Fruit fly (Drosophila melanogaster) whole organism, embryonic: ENCODE data around the gene CG13694.

ENCODE experiments used
- BtbVII ChIP-seq: fragments of 200-800 bp; sonication (Bioruptor generic); optimal IDR thresholded peaks from 3 replicates; lab custom pipeline; 2017; ENCODE audit warnings: missing biosample characterization, mild to moderate bottlenecking, missing genetic modification characterization
- CG10462 ChIP-seq: fragments of 200-800 bp; sonication (Bioruptor generic); optimal IDR thresholded peaks from 2 replicates; lab custom pipeline; 2016; ENCODE audit warnings: missing biosample characterization, missing genetic modification characterization
- CG11085 ChIP-seq: fragments of 200-800 bp; sonication (Bioruptor generic); IDR thresholded peaks from 2 replicates; pipeline ENCODE4 v1.3.6; 2022; ENCODE audit warnings: missing biosample characterization, missing genetic modification characterization
- CG11247 ChIP-seq: fragments of 200-800 bp; sonication (Bioruptor generic); IDR thresholded peaks from 2 replicates; pipeline ENCODE4 v1.3.6; 2022; ENCODE audit warnings: missing biosample characterization, missing genetic modification characterization
- CG12236 ChIP-seq: fragments of 200-800 bp; sonication (Bioruptor generic); optimal IDR thresholded peaks from 2 replicates; lab custom pipeline; 2016; ENCODE audit warnings: missing biosample characterization, missing genetic modification characterization
- CG13296 ChIP-seq: fragments of 200-800 bp; sonication (Bioruptor generic); optimal IDR thresholded peaks from 3 replicates; lab custom pipeline; 2018; ENCODE audit warnings: missing biosample characterization, mild to moderate bottlenecking, missing genetic modification characterization
- CG13894 ChIP-seq: fragments of 200-800 bp; sonication (Bioruptor generic); optimal IDR thresholded peaks from 3 replicates; lab custom pipeline; 2018; ENCODE audit warnings: missing biosample characterization, mild to moderate bottlenecking, missing genetic modification characterization, moderate library complexity
- CG1529 ChIP-seq: fragments of 200-800 bp; sonication (Bioruptor generic); optimal IDR thresholded peaks from 3 replicates; lab custom pipeline; 2018; ENCODE audit warnings: missing biosample characterization, missing genetic modification characterization
- CG15479 ChIP-seq: fragments of 200-800 bp; sonication (Bioruptor generic); optimal IDR thresholded peaks from 3 replicates; lab custom pipeline; 2019; ENCODE audit warnings: missing biosample characterization, mild to moderate bottlenecking, missing genetic modification characterization, moderate library complexity
- CG15514 ChIP-seq: fragments of 200-800 bp; sonication (Bioruptor generic); optimal IDR thresholded peaks from 3 replicates; lab custom pipeline; 2017; ENCODE audit warnings: missing biosample characterization, missing genetic modification characterization, mild to moderate bottlenecking, moderate library complexity, missing genetic modification reagents
- CG18011 ChIP-seq: fragments of 200-800 bp; sonication (Bioruptor generic); optimal IDR thresholded peaks from 2 replicates; lab custom pipeline; 2017; ENCODE audit warnings: missing biosample characterization, missing genetic modification characterization, mild to moderate bottlenecking, moderate library complexity, missing genotype
- CG18599 ChIP-seq: fragments of 200-800 bp; sonication (Bioruptor generic); optimal IDR thresholded peaks from 3 replicates; lab custom pipeline; 2017; ENCODE audit warnings: missing biosample characterization, missing genetic modification characterization, mild to moderate bottlenecking, moderate library complexity, missing genetic modification reagents
- CG31388 ChIP-seq: fragments of 200-800 bp; sonication (Bioruptor generic); optimal IDR thresholded peaks from 2 replicates; lab custom pipeline; 2016; ENCODE audit warnings: missing biosample characterization, missing genetic modification characterization
- CG3281 ChIP-seq: fragments of 200-800 bp; sonication (Bioruptor generic); optimal IDR thresholded peaks from 3 replicates; lab custom pipeline; 2017; ENCODE audit warnings: missing biosample characterization, mild to moderate bottlenecking, missing genetic modification characterization
- CG34224 ChIP-seq: fragments of 200-800 bp; sonication (Bioruptor generic); IDR thresholded peaks from 3 replicates; pipeline ENCODE4 v1.3.6; 2022; ENCODE audit warnings: missing biosample characterization, missing genetic modification characterization; ENCODE audit not compliant: partially characterized antibody
- CG6175 ChIP-seq: fragments of 200-800 bp; sonication (Bioruptor generic); IDR thresholded peaks from 3 replicates; pipeline ENCODE4 v1.3.6; 2022; ENCODE audit warnings: missing biosample characterization, missing genetic modification characterization
- CG7372 ChIP-seq: fragments of 200-800 bp; sonication (Bioruptor generic); IDR thresholded peaks from 2 replicates; pipeline ENCODE4 v1.3.6; 2022; ENCODE audit warnings: missing biosample characterization, missing genetic modification characterization
- CTCF ChIP-seq: fragments of 200-800 bp; sonication (Bioruptor generic); optimal IDR thresholded peaks from 2 replicates; lab custom pipeline; 2017; ENCODE audit warnings: missing biosample characterization, mild to moderate bottlenecking, missing genetic modification characterization, moderate library complexity
- D19B ChIP-seq: fragments of 200-800 bp; sonication (Bioruptor generic); optimal IDR thresholded peaks from 2 replicates; lab custom pipeline; 2017; ENCODE audit warnings: missing biosample characterization, mild to moderate bottlenecking, missing genetic modification characterization
- Dip3 ChIP-seq: fragments of 200-800 bp; sonication (Bioruptor generic); optimal IDR thresholded peaks from 3 replicates; lab custom pipeline; 2016; ENCODE audit warnings: missing biosample characterization, missing genetic modification characterization
- Eip74EF ChIP-seq, 2 experiments: fragments of 200-800 bp in 1 of 2; fragments of >200 bp in 1 of 2; sonication (Bioruptor generic) in 1 of 2; optimal IDR thresholded peaks; 2 replicates each; lab custom pipeline; 2017 to 2019; ENCODE audit warnings: missing biosample characterization in 2 of 2, missing genetic modification characterization in 2 of 2, mild to moderate bottlenecking in 1 of 2, moderate library complexity in 1 of 2
- MBD-R2 ChIP-seq: fragments of 200-800 bp; sonication (Bioruptor generic); IDR thresholded peaks from 2 replicates; pipeline ENCODE4 v1.3.6; 2022; ENCODE audit warnings: missing biosample characterization, missing genetic modification characterization
- Med ChIP-seq: fragments of 200-800 bp; sonication (Bioruptor generic); peaks from one replicate; lab custom pipeline; 2016; ENCODE audit warnings: missing biosample characterization, missing genetic modification characterization, mild to moderate bottlenecking, inconsistent platforms, moderate library complexity
- NfI ChIP-seq: fragments of 200-800 bp; sonication (Bioruptor generic); optimal IDR thresholded peaks from 3 replicates; lab custom pipeline; 2018; ENCODE audit warnings: missing biosample characterization, mild to moderate bottlenecking, missing genetic modification characterization, moderate library complexity
- Pdp1 ChIP-seq, 2 experiments: fragments of 200-800 bp; sonication (Bioruptor generic); optimal IDR thresholded peaks; 3 replicates each; lab custom pipeline; 2016; ENCODE audit warnings: missing biosample characterization in 2 of 2, missing genetic modification characterization in 2 of 2, mild to moderate bottlenecking in 1 of 2, moderate library complexity in 1 of 2
- bsh ChIP-seq, 2 experiments: fragments of 200-800 bp; sonication (Bioruptor generic); optimal IDR thresholded peaks; 2 replicates each; lab custom pipeline; 2017 to 2018; ENCODE audit warnings: mild to moderate bottlenecking in 2 of 2, missing biosample characterization in 2 of 2, missing genetic modification characterization in 2 of 2, moderate library complexity in 1 of 2
- cg ChIP-seq: fragments of 200-800 bp; sonication (Bioruptor generic); optimal IDR thresholded peaks from 3 replicates; lab custom pipeline; 2019; ENCODE audit warnings: missing biosample characterization, mild to moderate bottlenecking, missing genetic modification characterization, moderate library complexity
- chinmo ChIP-seq: fragments of 200-800 bp; sonication (Bioruptor generic); IDR thresholded peaks from 4 replicates; pipeline ENCODE4 v1.3.6; 2022; ENCODE audit warnings: missing biosample characterization, missing genetic modification characterization; ENCODE audit not compliant: partially characterized antibody
- emc ChIP-seq: fragments of 200-800 bp; sonication (Bioruptor generic); optimal IDR thresholded peaks from 2 replicates; lab custom pipeline; 2016; ENCODE audit warnings: missing biosample characterization, missing genetic modification characterization
- gsb ChIP-seq: fragments of 200-800 bp; sonication (Bioruptor generic); IDR thresholded peaks from 2 replicates; pipeline ENCODE4 v1.3.6; 2022; ENCODE audit warnings: missing biosample characterization, missing genetic modification characterization
- jumu ChIP-seq: fragments of 200-800 bp; sonication (Bioruptor generic); optimal IDR thresholded peaks from 3 replicates; lab custom pipeline; 2016; ENCODE audit warnings: missing biosample characterization, missing genetic modification characterization
- lab ChIP-seq: fragments of 200-800 bp; sonication (Bioruptor generic); optimal IDR thresholded peaks from 3 replicates; lab custom pipeline; 2017; ENCODE audit warnings: missing biosample characterization, missing genetic modification characterization, mild to moderate bottlenecking, moderate library complexity, missing genetic modification reagents
- mirr ChIP-seq: fragments of 200-800 bp; sonication (Bioruptor generic); optimal IDR thresholded peaks from 3 replicates; lab custom pipeline; 2018; ENCODE audit warnings: missing biosample characterization, mild to moderate bottlenecking, missing genetic modification characterization
- nerfin-2 ChIP-seq: fragments of 200-800 bp; sonication (Bioruptor generic); IDR thresholded peaks from 2 replicates; pipeline ENCODE4 v1.3.6; 2022; ENCODE audit warnings: missing biosample characterization, missing genetic modification characterization; ENCODE audit not compliant: partially characterized antibody
- nom ChIP-seq: fragments of 200-800 bp; sonication (Bioruptor generic); optimal IDR thresholded peaks from 2 replicates; lab custom pipeline; 2017; ENCODE audit warnings: missing biosample characterization, missing genetic modification characterization, mild to moderate bottlenecking, moderate library complexity, missing genetic modification reagents
- oc ChIP-seq: fragments of 200-800 bp; sonication (Bioruptor generic); optimal IDR thresholded peaks from 2 replicates; lab custom pipeline; 2018; ENCODE audit warnings: missing biosample characterization, mild to moderate bottlenecking, missing genetic modification characterization, moderate library complexity
- pb ChIP-seq: fragments of 200-800 bp; sonication (Bioruptor generic); optimal IDR thresholded peaks from 3 replicates; lab custom pipeline; 2016; ENCODE audit warnings: missing biosample characterization, missing genetic modification characterization
- pfk ChIP-seq: fragments of 200-800 bp; sonication (Bioruptor generic); optimal IDR thresholded peaks from 2 replicates; lab custom pipeline; 2018; ENCODE audit warnings: missing biosample characterization, mild to moderate bottlenecking, missing genetic modification characterization, moderate library complexity
- sd ChIP-seq: fragments of 200-800 bp; sonication (Bioruptor generic); optimal IDR thresholded peaks from 3 replicates; lab custom pipeline; 2018; ENCODE audit warnings: missing biosample characterization, mild to moderate bottlenecking, missing genetic modification characterization, moderate library complexity
- sisA ChIP-seq: fragments of 200-800 bp; sonication (Bioruptor generic); IDR thresholded peaks from 2 replicates; pipeline ENCODE4 v1.3.6; 2022; ENCODE audit warnings: missing biosample characterization, missing genetic modification characterization
- tap ChIP-seq: fragments of 200-800 bp; optimal IDR thresholded peaks from 3 replicates; lab custom pipeline; 2019; ENCODE audit warnings: missing biosample characterization, mild to moderate bottlenecking, missing genetic modification characterization, moderate library complexity
- tll ChIP-seq, 2 experiments: fragments of 200-800 bp in 1 of 2; fragments of >200 bp in 1 of 2; sonication (Bioruptor generic) in 1 of 2; optimal IDR thresholded peaks; 2 replicates each; lab custom pipeline; 2017 to 2019; ENCODE audit warnings: missing biosample characterization in 2 of 2, missing genetic modification characterization in 2 of 2, mild to moderate bottlenecking in 1 of 2, moderate library complexity in 1 of 2
- wor ChIP-seq: fragments of 200-800 bp; sonication (Bioruptor generic); IDR thresholded peaks from 2 replicates; pipeline ENCODE4 v1.3.6; 2022; ENCODE audit warnings: missing biosample characterization, missing genetic modification characterization

Gene CG13694

dm6 chr2L:125364-126252 lies 9.3 kb upstream of the CG13694 start (continued):
- TF ChIP-seq lab (GFP tag; lab: Kevin White, UChicago): peak; percentile 48
- no peak for TF ChIP-seq pfk (GFP tag; lab: Kevin White, UChicago)
- no peak for TF ChIP-seq tll (GFP tag; optimal IDR thresholded peaks at IDR 0.05; lab: Kevin White, UChicago)
- TF ChIP-seq Med (GFP tag; lab: Kevin White, UChicago): peak; percentile 71
- TF ChIP-seq CG1529 (GFP tag; lab: Kevin White, UChicago): no peak
- TF ChIP-seq cg (GFP tag; lab: Kevin White, UChicago): peak; percentile 24
- TF ChIP-seq CG15514 (GFP tag; lab: Kevin White, UChicago): peak; percentile 21
- TF ChIP-seq CG3281 (GFP tag; lab: Kevin White, UChicago): no peak
- no peak for TF ChIP-seq Dip3
- 0 out of 4 replicates have a peak, but pooled peaks have one; percentile 48 for TF ChIP-seq chinmo (GFP tag; lab: Robert Waterston, UW)
- TF ChIP-seq MBD-R2 (GFP tag; lab: Robert Waterston, UW): no peak
- no peak for TF ChIP-seq wor
- TF ChIP-seq CG10462: no peak
- TF ChIP-seq Pdp1 (GFP tag; optimal IDR thresholded peaks at IDR 0.05; lab: Kevin White, UChicago): peak in 1 of 2 experiments; percentile 81
- TF ChIP-seq CG13296 (GFP tag; lab: Kevin White, UChicago): peak; percentile 59
- no peak for TF ChIP-seq oc (tag; lab: Kevin White, UChicago)
- peak; percentile 40 for TF ChIP-seq sd (tag; lab: Kevin White, UChicago)
- TF ChIP-seq CG18599 (GFP tag; lab: Kevin White, UChicago): peak; percentile 17
- no peak for TF ChIP-seq CG31388 (GFP tag; lab: Kevin White, UChicago)
- TF ChIP-seq BtbVII (GFP tag; lab: Kevin White, UChicago): no peak
- TF ChIP-seq CG12236: no peak
- TF ChIP-seq mirr (GFP tag; lab: Kevin White, UChicago): peak; percentile 90

dm6 chr2L:123007-123327 lies 6.7 kb upstream of the CG13694 start:
- TF ChIP-seq CG15479 (GFP tag; lab: Kevin White, UChicago): no peak
- TF ChIP-seq Pdp1 (GFP tag; optimal IDR thresholded peaks at IDR 0.05; lab: Kevin White, UChicago): peak in 1 of 2 experiments; percentile 57
- TF ChIP-seq, all 482 proteins: peak for 1

DNA sequence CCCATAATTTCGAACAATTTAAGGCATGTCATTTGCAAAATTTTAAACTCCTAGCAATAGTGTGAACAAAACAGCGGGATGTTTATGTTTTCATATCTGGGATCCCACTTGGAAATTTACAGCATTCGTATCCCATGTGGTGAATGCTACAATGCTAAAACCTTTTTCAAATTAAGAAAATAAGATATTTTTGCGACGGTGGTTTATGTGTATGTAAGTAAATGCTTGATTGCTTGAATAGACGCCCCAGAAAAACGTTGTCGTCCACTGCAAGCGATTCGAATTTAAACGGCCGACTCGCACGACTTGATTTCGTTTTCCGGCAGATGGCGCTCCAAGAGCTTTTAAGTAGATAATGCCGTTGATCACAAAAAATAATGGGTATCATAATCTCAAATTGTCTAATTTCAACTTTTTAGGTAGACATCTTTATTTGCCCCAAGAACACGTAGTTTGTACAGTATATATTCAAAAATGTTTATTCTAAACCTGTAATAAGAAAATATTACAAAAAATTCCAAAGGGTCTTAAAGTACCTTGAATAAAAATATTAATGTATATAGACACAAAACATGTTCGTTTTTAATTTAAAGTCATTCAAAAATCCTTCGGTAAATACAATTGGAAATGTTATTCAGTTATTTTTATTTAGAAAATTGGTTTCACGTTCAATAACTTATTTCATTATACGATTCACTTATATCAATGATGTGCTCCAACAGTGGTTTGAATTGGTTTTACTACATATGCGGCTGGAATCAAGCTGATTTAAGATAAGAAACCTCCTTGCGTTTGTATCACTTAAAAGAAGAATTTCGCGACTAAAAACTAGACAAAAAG lies 6.1 kb upstream of the CG13694 start:
- TF ChIP-seq nerfin-2 (GFP tag; lab: Robert Waterston, UW): no peak
- no peak for TF ChIP-seq NfI (GFP tag; lab: Kevin White, UChicago)
- TF ChIP-seq pb: no peak
- TF ChIP-seq nom (GFP tag; lab: Kevin White, UChicago): no peak
- TF ChIP-seq CG31388 (GFP tag; lab: Kevin White, UChicago): no peak
- peak; percentile 26 for TF ChIP-seq CG13894 (tag; lab: Kevin White, UChicago)
- TF ChIP-seq emc: no peak
- no peak for TF ChIP-seq gsb (GFP tag; lab: Robert Waterston, UW)
- no peak for TF ChIP-seq sisA (GFP tag; lab: Robert Waterston, UW)
- TF ChIP-seq CG34224 (GFP tag; lab: Robert Waterston, UW): no peak
- TF ChIP-seq D19B (GFP tag; lab: Kevin White, UChicago): peak; percentile 95
- no peak for TF ChIP-seq tap (tag; lab: Kevin White, UChicago)
- TF ChIP-seq CG7372 (GFP tag; lab: Robert Waterston, UW): no peak
- no peak for TF ChIP-seq bsh (GFP tag; optimal IDR thresholded peaks at IDR 0.05; lab: Kevin White, UChicago)
- TF ChIP-seq CG11247 (GFP tag; lab: Robert Waterston, UW): no peak
- peak; percentile 94 for TF ChIP-seq CTCF (GFP tag; lab: Kevin White, UChicago)
- no peak for TF ChIP-seq CG11085 (GFP tag; lab: Robert Waterston, UW)
- TF ChIP-seq Eip74EF (GFP tag; optimal IDR thresholded peaks at IDR 0.05; lab: Kevin White, UChicago): no peak
- no peak for TF ChIP-seq CG18011 (GFP tag; lab: Kevin White, UChicago)
- TF ChIP-seq jumu (GFP tag; lab: Kevin White, UChicago): no peak
- no peak for TF ChIP-seq CG6175 (GFP tag; lab: Robert Waterston, UW)
